Worm (Caenorhabditis elegans): ENCODE data around the gene dpy-8.

ce11 chrX:5179050-5179449 is 28.8 kb upstream of the dpy-8 start, which contains the start of gene metl-9:
- TF ChIP-seq dao-5 (tag; optimal IDR thresholded peaks at IDR 0.05): no peak
- TF ChIP-seq him-1 (tag; optimal IDR thresholded peaks at IDR 0.05): no peak
- no peak for TF ChIP-seq W03F9.2 (tag; optimal IDR thresholded peaks at IDR 0.05)
